Worm (Caenorhabditis elegans) whole organism, midembryonic: ENCODE results near the gene tag-77.

ENCODE experiments used
- T22C8.4 ChIP-seq: fragments of 200-800 bp; sonication (Bioruptor generic); IDR thresholded peaks from 2 replicates; pipeline ENCODE4 v1.3.6; 2022; ENCODE audit warnings: missing genetic modification characterization, missing compliant biosample characterization
- cog-1 ChIP-seq: sonication (generic microtip); optimal IDR thresholded peaks from 2 replicates; lab custom pipeline; 2016; ENCODE audit warnings: missing genetic modification characterization, missing compliant biosample characterization
- flt-1 ChIP-seq: fragments of 200-800 bp; sonication (Bioruptor generic); IDR thresholded peaks from 2 replicates; pipeline ENCODE4 v1.3.6; 2022; ENCODE audit warnings: missing genetic modification characterization, missing compliant biosample characterization
- klf-2 ChIP-seq: fragments of 200-800 bp; sonication (Bioruptor generic); conservative IDR thresholded peaks from 2 replicates; pipeline ENCODE4 v1.3.6; 2022; ENCODE audit warnings: missing genetic modification reagents, missing genetic modification characterization, missing compliant biosample characterization
- med-1 ChIP-seq: sonication (generic microtip); optimal IDR thresholded peaks from 2 replicates; lab custom pipeline; 2017; ENCODE audit warnings: missing genetic modification characterization, mild to moderate bottlenecking, missing compliant biosample characterization, antibody characterized with exemption, missing genetic modification reagents; ENCODE audit not compliant: insufficient read depth
- ref-1 ChIP-seq: fragments of 200-800 bp; sonication (Bioruptor generic); conservative IDR thresholded peaks from 2 replicates; pipeline ENCODE4 v1.3.6; 2022; ENCODE audit warnings: missing genetic modification reagents, missing genetic modification characterization, missing compliant biosample characterization
- tab-1 ChIP-seq: fragments of 200-800 bp; sonication (Bioruptor generic); IDR thresholded peaks from 2 replicates; pipeline ENCODE4 v1.3.6; 2022; ENCODE audit warnings: missing genetic modification characterization, missing compliant biosample characterization
- ztf-23 ChIP-seq: fragments of 200-800 bp; sonication (Bioruptor generic); IDR thresholded peaks from 2 replicates; pipeline ENCODE4 v1.3.6; 2022; ENCODE audit warnings: missing genetic modification reagents, missing genetic modification characterization, missing compliant biosample characterization
- ztf-29 ChIP-seq: fragments of 200-800 bp; sonication (Bioruptor generic); IDR thresholded peaks from 2 replicates; pipeline ENCODE4 v1.3.6; 2022; ENCODE audit warnings: missing genetic modification reagents, missing genetic modification characterization, missing compliant biosample characterization

tag-77 gene

DNA sequence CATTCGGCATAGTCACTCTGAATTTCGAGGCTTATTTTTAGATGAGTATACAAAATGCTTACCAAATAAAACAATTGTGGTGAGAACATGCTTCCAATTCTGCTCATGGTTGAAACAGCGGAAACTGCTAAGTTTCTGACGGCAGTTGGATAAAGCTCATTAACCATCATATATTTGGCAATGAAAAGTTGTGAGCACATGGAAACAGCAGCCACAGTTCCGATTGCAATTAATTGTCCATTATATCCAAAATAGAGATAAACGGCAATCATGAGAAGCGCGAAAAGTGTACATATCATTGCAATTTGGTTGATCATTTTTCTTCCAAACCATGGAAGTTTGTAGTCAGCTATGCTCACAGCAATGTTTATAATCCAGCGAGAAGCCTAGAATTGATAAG, 49.2 kb downstream of the tag-77 start:
- TF ChIP-seq tab-1 (GFP tag; lab: Robert Waterston, UW): no peak
- TF ChIP-seq ref-1: no peak
- no peak for TF ChIP-seq ztf-29 (GFP tag; lab: Robert Waterston, UW)
- TF ChIP-seq flt-1: no peak
- TF ChIP-seq T22C8.4 (GFP tag; lab: Robert Waterston, UW): no peak
- no peak for TF ChIP-seq med-1 (GFP tag; lab: Kevin White, UChicago)
- no peak for TF ChIP-seq cog-1 (tag; lab: Kevin White, UChicago)
- TF ChIP-seq ztf-23 (GFP tag; lab: Robert Waterston, UW): no peak
- no peak for TF ChIP-seq klf-2

DNA sequence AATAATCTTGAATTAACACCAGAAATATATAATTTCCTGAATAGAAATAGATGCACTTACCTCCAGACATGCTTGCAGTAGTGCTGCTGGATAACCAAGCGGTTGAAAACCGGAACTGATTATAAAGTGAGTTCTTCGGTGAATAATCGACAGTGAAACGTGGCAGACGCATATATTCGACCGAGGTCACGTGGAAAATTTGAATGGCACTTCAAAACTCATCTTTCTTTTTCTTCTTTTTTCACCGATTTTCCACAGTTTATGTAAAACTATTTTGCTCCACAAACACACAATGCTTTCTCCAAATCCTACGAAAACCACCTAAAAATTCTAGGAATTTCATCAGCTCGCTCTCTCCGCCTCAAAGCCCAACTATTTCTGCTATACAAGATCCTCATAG, 50.1 kb downstream of the tag-77 start, which contains the start of gene ant-1.4:
Gene ant-1.4 (minus strand): TSS at position 101 of the 400 bp plus-strand sequence.
- TF ChIP-seq ref-1: no peak
- no peak for TF ChIP-seq T22C8.4 (GFP tag; lab: Robert Waterston, UW)
- no peak for TF ChIP-seq tab-1 (GFP tag; lab: Robert Waterston, UW)
- no peak for TF ChIP-seq med-1 (GFP tag; lab: Kevin White, UChicago)
- TF ChIP-seq ztf-23 (GFP tag; lab: Robert Waterston, UW): no peak
- TF ChIP-seq ztf-29 (GFP tag; lab: Robert Waterston, UW): no peak
- TF ChIP-seq cog-1 (tag; lab: Kevin White, UChicago): no peak
- TF ChIP-seq flt-1: no peak
- TF ChIP-seq klf-2: no peak

- TF ChIP-seq ztf-29 (GFP tag; lab: Robert Waterston, UW): no peak
- no peak for TF ChIP-seq ztf-23 (GFP tag; lab: Robert Waterston, UW)
- no peak for TF ChIP-seq cog-1 (tag; lab: Kevin White, UChicago)
- no peak for TF ChIP-seq flt-1
- no peak for TF ChIP-seq ref-1
- TF ChIP-seq T22C8.4 (GFP tag; lab: Robert Waterston, UW): no peak
- no peak for TF ChIP-seq klf-2
- TF ChIP-seq tab-1 (GFP tag; lab: Robert Waterston, UW): no peak
- TF ChIP-seq med-1 (GFP tag; lab: Kevin White, UChicago): no peak
Observed at ce11 chrIV:8456899-8457298, 53.4 kb downstream of the tag-77 start, which contains the start of gene syx-4. Gene syx-4 (plus strand): TSS chrIV:8457280.

- TF ChIP-seq ref-1: no peak
- TF ChIP-seq ztf-29 (GFP tag; lab: Robert Waterston, UW): no peak
- no peak for TF ChIP-seq flt-1
- no peak for TF ChIP-seq klf-2
Observed at ce11 chrIV:8454076-8454475, 56.3 kb downstream of the tag-77 start.
